Fruit fly (Drosophila melanogaster): Measurements from ENCODE around the gene lmgB.

The lmgB gene

dm6 chr2L:8533632-8534031, 5.2 kb upstream of the lmgB start (continued):
- TF ChIP-seq HLHmδ (GFP tag; optimal IDR thresholded peaks at IDR 0.05) (no peak), pros (GFP tag; optimal IDR thresholded peaks at IDR 0.05) (no peak), tx (GFP tag; optimal IDR thresholded peaks at IDR 0.05) (no peak), shn (GFP tag; optimal IDR thresholded peaks at IDR 0.05) (no peak), CG9215 (GFP tag; IDR thresholded peaks at IDR 0.05) (no peak), lmd (GFP tag; IDR thresholded peaks at IDR 0.05) (no peak), Pdp1 (GFP tag; optimal IDR thresholded peaks at IDR 0.05) (no peak), gce (GFP tag; IDR thresholded peaks at IDR 0.05) (no peak)

- TF ChIP-seq CG10274 (GFP tag; optimal IDR thresholded peaks at IDR 0.05): no peak
- no peak for TF ChIP-seq CG9797 (GFP tag; optimal IDR thresholded peaks at IDR 0.05)
- TF ChIP-seq Doc3 (GFP tag; IDR thresholded peaks at IDR 0.05; ENCODE audit: partially characterized antibody): 0 out of 3 replicates have a peak, but pooled peaks have one; percentile 23
- TF ChIP-seq ci (GFP tag; IDR thresholded peaks at IDR 0.05): no peak
- TF ChIP-seq trem (tag; optimal IDR thresholded peaks at IDR 0.05): no peak
- TF ChIP-seq CG12104 (GFP tag; optimal IDR thresholded peaks at IDR 0.05): no peak
- no peak for TF ChIP-seq Poxn (GFP tag; IDR thresholded peaks at IDR 0.05)
- TF ChIP-seq cato (GFP tag; optimal IDR thresholded peaks at IDR 0.05; ENCODE audit: borderline replicate concordance): no peak
- no peak for TF ChIP-seq CG6813 (GFP tag; optimal IDR thresholded peaks at IDR 0.05)
Measured at dm6 chr2L:8532790-8533189, 4.4 kb upstream of the lmgB start.

dm6 chr2L:8530189-8530588, 1.8 kb upstream of the lmgB start:
- TF ChIP-seq klu (GFP tag; IDR thresholded peaks at IDR 0.05) (no peak), stwl (tag; optimal IDR thresholded peaks at IDR 0.05) (no peak), chinmo (GFP tag; IDR thresholded peaks at IDR 0.05; ENCODE audit: partially characterized antibody) (0 out of 4 replicates have a peak, but pooled peaks have one; percentile 25), Hmx (GFP tag; optimal IDR thresholded peaks at IDR 0.05) (no peak), exex (tag; optimal IDR thresholded peaks at IDR 0.05) (peak; percentile 76), zen2 (GFP tag; IDR thresholded peaks at IDR 0.05; ENCODE audit: partially characterized antibody) (no peak), sd (tag; optimal IDR thresholded peaks at IDR 0.05) (peak; percentile 67), lilli (GFP tag; optimal IDR thresholded peaks at IDR 0.05) (no peak), CG8478 (optimal IDR thresholded peaks at IDR 0.05) (no peak), lab (GFP tag; optimal IDR thresholded peaks at IDR 0.05) (peak; percentile 34), Hr51 (GFP tag; optimal IDR thresholded peaks at IDR 0.05) (no peak), CG14710 (tag; optimal IDR thresholded peaks at IDR 0.05) (no peak), Bteb2 (GFP tag; optimal IDR thresholded peaks at IDR 0.05) (no peak), gsb-n (tag; optimal IDR thresholded peaks at IDR 0.05) (no peak), CG10209 (GFP tag; optimal IDR thresholded peaks at IDR 0.05) (no peak), grn (GFP tag; optimal IDR thresholded peaks at IDR 0.05) (peak; percentile 78), ab (GFP tag; optimal IDR thresholded peaks at IDR 0.05) (no peak), Dad (GFP tag; optimal IDR thresholded peaks at IDR 0.05) (no peak), slou (GFP tag; optimal IDR thresholded peaks at IDR 0.05) (no peak), pho (GFP tag; optimal IDR thresholded peaks at IDR 0.05) (no peak), rib (GFP tag; IDR thresholded peaks at IDR 0.05) (no peak), Sin3A (optimal IDR thresholded peaks at IDR 0.05) (no peak), Deaf1 (tag; optimal IDR thresholded peaks at IDR 0.05) (peak; percentile 28), Dip2 (GFP tag; IDR thresholded peaks at IDR 0.05) (no peak), CG10462 (GFP tag; optimal IDR thresholded peaks at IDR 0.05) (no peak), CG33213 (GFP tag; optimal IDR thresholded peaks at IDR 0.05) (no peak), Nf-YB (GFP tag; optimal IDR thresholded peaks at IDR 0.05) (no peak), NFAT (GFP tag; IDR thresholded peaks at IDR 0.05) (no peak), dati (GFP tag; IDR thresholded peaks at IDR 0.05) (no peak), trh (GFP tag; optimal IDR thresholded peaks at IDR 0.05) (no peak), sens (GFP tag) (peak; percentile 37), CG7372 (GFP tag; IDR thresholded peaks at IDR 0.05) (no peak), Doc3 (GFP tag; IDR thresholded peaks at IDR 0.05; ENCODE audit: partially characterized antibody) (no peak)
